Worm (Caenorhabditis elegans): ENCODE results near the gene cyn-9.

cyn-9 gene

ce11 chrIII:3679083-3679482 lies 20.4 kb downstream of the cyn-9 start:
- TF ChIP-seq unc-42 (tag; optimal IDR thresholded peaks at IDR 0.05) (peak; percentile 49), pat-9 (tag; optimal IDR thresholded peaks at IDR 0.05) (no peak), ceh-19 (GFP tag; optimal IDR thresholded peaks at IDR 0.05) (no peak), hlh-6 (tag; optimal IDR thresholded peaks at IDR 0.05) (no peak), ztf-16 (tag; optimal IDR thresholded peaks at IDR 0.05) (no peak), rnt-1 (tag; optimal IDR thresholded peaks at IDR 0.05) (no peak), F13H6.1 (tag; optimal IDR thresholded peaks at IDR 0.05) (no peak), pha-2 (tag; optimal IDR thresholded peaks at IDR 0.05) (no peak), hlh-15 (tag; optimal IDR thresholded peaks at IDR 0.05) (no peak), C38D4.7 (GFP tag; optimal IDR thresholded peaks at IDR 0.05) (no peak), unc-55 (GFP tag; optimal IDR thresholded peaks at IDR 0.05) (peak; percentile 0), npax-4 (tag; optimal IDR thresholded peaks at IDR 0.05) (no peak), ceh-6 (GFP tag; optimal IDR thresholded peaks at IDR 0.05) (no peak), ceh-9 (tag; optimal IDR thresholded peaks at IDR 0.05) (no peak), ama-1 (optimal IDR thresholded peaks at IDR 0.05) (no peak)

ce11 chrIII:3677378-3677777 lies 22.1 kb downstream of the cyn-9 start:
- TF ChIP-seq fax-1 (tag; optimal IDR thresholded peaks at IDR 0.05), result no peak
- peak; percentile 38 for TF ChIP-seq tbx-2 (tag; optimal IDR thresholded peaks at IDR 0.05)
- TF ChIP-seq pros-1 (tag; optimal IDR thresholded peaks at IDR 0.05), result no peak
- no peak for TF ChIP-seq mec-3 (tag; optimal IDR thresholded peaks at IDR 0.05; ENCODE audit: borderline replicate concordance)
- TF ChIP-seq fkh-6 (tag; optimal IDR thresholded peaks at IDR 0.05), result no peak
- no peak for TF ChIP-seq odd-2 (tag; optimal IDR thresholded peaks at IDR 0.05)
- TF ChIP-seq gmeb-2 (tag; optimal IDR thresholded peaks at IDR 0.05), result no peak
- no peak for TF ChIP-seq lim-6 (tag; optimal IDR thresholded peaks at IDR 0.05)
- TF ChIP-seq madf-2 (tag; optimal IDR thresholded peaks at IDR 0.05), result no peak
- TF ChIP-seq hlh-13 (GFP tag; optimal IDR thresholded peaks at IDR 0.05), result no peak
- TF ChIP-seq ahr-1 (tag; optimal IDR thresholded peaks at IDR 0.05), result no peak
- TF ChIP-seq C08G9.2 (tag; optimal IDR thresholded peaks at IDR 0.05), result no peak
- TF ChIP-seq dve-1 (tag; optimal IDR thresholded peaks at IDR 0.05), result no peak
- no peak for TF ChIP-seq elt-4 (tag; optimal IDR thresholded peaks at IDR 0.05)
- no peak for TF ChIP-seq ama-1 (optimal IDR thresholded peaks at IDR 0.05)
- TF ChIP-seq hlh-30 (tag; optimal IDR thresholded peaks at IDR 0.05; ENCODE audit: insufficient read depth), result no peak
- no peak for TF ChIP-seq sox-4 (tag; optimal IDR thresholded peaks at IDR 0.05)
- TF ChIP-seq K09A11.1 (tag; optimal IDR thresholded peaks at IDR 0.05; ENCODE audit: insufficient read depth), result no peak
- TF ChIP-seq ceh-9 (tag; optimal IDR thresholded peaks at IDR 0.05), result no peak
- no peak for TF ChIP-seq K02D7.2 (tag; optimal IDR thresholded peaks at IDR 0.05)
- TF ChIP-seq ttx-3 (tag; optimal IDR thresholded peaks at IDR 0.05), result no peak
- no peak for TF ChIP-seq dmd-4 (tag; optimal IDR thresholded peaks at IDR 0.05; ENCODE audit: borderline replicate concordance)
- no peak for TF ChIP-seq npax-4 (tag; optimal IDR thresholded peaks at IDR 0.05)
- no peak for TF ChIP-seq ceh-30 (tag; optimal IDR thresholded peaks at IDR 0.05)
- no peak for TF ChIP-seq unc-3 (GFP tag; conservative IDR thresholded peaks at IDR 0.05)
- no peak for TF ChIP-seq unc-3 (tag; optimal IDR thresholded peaks at IDR 0.05)
- no peak for TF ChIP-seq ceh-19 (GFP tag; optimal IDR thresholded peaks at IDR 0.05)
- TF ChIP-seq lin-11 (tag; optimal IDR thresholded peaks at IDR 0.05), result no peak
- TF ChIP-seq Y22D7AL.16 (tag; optimal IDR thresholded peaks at IDR 0.05), result no peak
- TF ChIP-seq zip-5 (tag; optimal IDR thresholded peaks at IDR 0.05), result no peak
- no peak for TF ChIP-seq ceh-6 (GFP tag; optimal IDR thresholded peaks at IDR 0.05)
- TF ChIP-seq tbx-7 (tag; optimal IDR thresholded peaks at IDR 0.05), result no peak
- TF ChIP-seq ceh-22 (tag; optimal IDR thresholded peaks at IDR 0.05), result no peak
- TF ChIP-seq hlh-15 (tag; optimal IDR thresholded peaks at IDR 0.05), result no peak
- no peak for TF ChIP-seq che-1 (tag; optimal IDR thresholded peaks at IDR 0.05)
- peak; percentile 28 for TF ChIP-seq ref-2 (tag; optimal IDR thresholded peaks at IDR 0.05)
- TF ChIP-seq unc-55 (GFP tag; optimal IDR thresholded peaks at IDR 0.05), result peak; percentile 61
- no peak for TF ChIP-seq F13H6.1 (tag; optimal IDR thresholded peaks at IDR 0.05)
- no peak for TF ChIP-seq rnt-1 (tag; optimal IDR thresholded peaks at IDR 0.05)
- TF ChIP-seq hlh-6 (tag; optimal IDR thresholded peaks at IDR 0.05), result no peak
- TF ChIP-seq hlh-8 (tag; optimal IDR thresholded peaks at IDR 0.05), result no peak
- no peak for TF ChIP-seq ceh-2 (tag; optimal IDR thresholded peaks at IDR 0.05)
- TF ChIP-seq ceh-48 (tag; optimal IDR thresholded peaks at IDR 0.05), result peak; percentile 85
- no peak for TF ChIP-seq pag-3 (tag; optimal IDR thresholded peaks at IDR 0.05; ENCODE audit: borderline replicate concordance)
- TF ChIP-seq ceh-14 (tag; optimal IDR thresholded peaks at IDR 0.05), result no peak
- no peak for TF ChIP-seq pat-9 (tag; optimal IDR thresholded peaks at IDR 0.05)
- no peak for TF ChIP-seq ztf-16 (tag; optimal IDR thresholded peaks at IDR 0.05)

Data from whole organism, late embryonic.